Worm (Caenorhabditis elegans) whole organism, L1 larva: ENCODE results near the gene nhr-91.
A peak's percentile ranks its signal among the peaks of the same experiment; 100 is the strongest.

ENCODE experiments used
- C16A3.4 ChIP-seq: fragments of 150-350 bp; optimal IDR thresholded peaks from 2 replicates; lab custom pipeline; 2014; ENCODE audit warnings: missing biosample characterization, missing genetic modification characterization
- alr-1 ChIP-seq: fragments of 200-800 bp; sonication (Bioruptor generic); optimal IDR thresholded peaks from 2 replicates; lab custom pipeline; 2018; ENCODE audit warnings: borderline replicate concordance, mild to moderate bottlenecking, missing genetic modification characterization, missing compliant biosample characterization
- efl-1 ChIP-seq, 4 experiments: fragments of 150-350 bp; optimal IDR thresholded peaks in 3 of 4; peaks in 1 of 4; 1 replicate in 1 of 4; 2 replicates in 3 of 4; lab custom pipeline; 2014; ENCODE audit warnings: missing biosample characterization in 2 of 4, missing genetic modification characterization in 2 of 4, missing genetic modification reagents in 2 of 4
- fkh-10 ChIP-seq: sonication (generic microtip); optimal IDR thresholded peaks from 2 replicates; lab custom pipeline; 2017; ENCODE audit warnings: missing biosample characterization, missing genetic modification reagents, missing genetic modification characterization
- lin-39 ChIP-seq: fragments of 150-350 bp; optimal IDR thresholded peaks from 2 replicates; lab custom pipeline; 2014; ENCODE audit warnings: missing biosample characterization, missing genetic modification reagents, missing genetic modification characterization
- sptf-1 ChIP-seq: fragments of 150-350 bp; optimal IDR thresholded peaks from 2 replicates; lab custom pipeline; 2014; ENCODE audit warnings: missing biosample characterization, missing genetic modification characterization

ce11 chrX:15312681-15313080 lies 3.5 kb downstream of the nhr-91 start:
- no peak for TF ChIP-seq alr-1 (tag; lab: Kevin White, UChicago)
- TF ChIP-seq C16A3.4 = no peak
- no peak for TF ChIP-seq fkh-10 (GFP tag; lab: Kevin White, UChicago)
- no peak for TF ChIP-seq efl-1 (optimal IDR thresholded peaks at IDR 0.05; lab: Kevin White, UChicago)
- TF ChIP-seq efl-1 (GFP tag; optimal IDR thresholded peaks at IDR 0.05 in 1 of 2; lab: Kevin White, UChicago) = peak in 1 of 2 experiments; percentile 48
- no peak for TF ChIP-seq sptf-1 (tag; lab: Kevin White, UChicago)
- TF ChIP-seq lin-39 (tag; lab: Kevin White, UChicago) = no peak
